Fruit fly (Drosophila melanogaster) whole organism, embryonic: ENCODE data around the gene Sc2.
A peak's percentile ranks its signal among the peaks of the same experiment; 100 is the strongest.

Source experiments
- BEAF-32 ChIP-seq: fragments of 200-800 bp; sonication (Bioruptor generic); optimal IDR thresholded peaks from 3 replicates; lab custom pipeline; 2017; ENCODE audit warnings: missing biosample characterization, missing genetic modification characterization, mild to moderate bottlenecking, moderate library complexity, missing genetic modification reagents
- CG10543 ChIP-seq: fragments of 200-800 bp; sonication (Bioruptor generic); optimal IDR thresholded peaks from 3 replicates; lab custom pipeline; 2017; ENCODE audit warnings: missing biosample characterization, mild to moderate bottlenecking, missing genetic modification characterization, moderate library complexity
- CG11695 ChIP-seq: fragments of 200-800 bp; sonication (Bioruptor generic); IDR thresholded peaks from 3 replicates; pipeline ENCODE4 v1.3.6; 2022; ENCODE audit warnings: missing biosample characterization, missing genetic modification characterization
- CG11696 ChIP-seq: fragments of 200-800 bp; sonication (Bioruptor generic); IDR thresholded peaks from 2 replicates; pipeline ENCODE4 v1.3.6; 2022; ENCODE audit warnings: missing biosample characterization, missing genetic modification characterization
- CG12071 ChIP-seq: fragments of 200-800 bp; sonication (Bioruptor generic); optimal IDR thresholded peaks from 3 replicates; lab custom pipeline; 2018; ENCODE audit warnings: missing biosample characterization, mild to moderate bottlenecking, missing genetic modification characterization
- CG12155 ChIP-seq: fragments of 200-800 bp; sonication (Bioruptor generic); optimal IDR thresholded peaks from 3 replicates; lab custom pipeline; 2016; ENCODE audit warnings: missing biosample characterization, missing genetic modification characterization
- CG13894 ChIP-seq: fragments of 200-800 bp; sonication (Bioruptor generic); optimal IDR thresholded peaks from 3 replicates; lab custom pipeline; 2018; ENCODE audit warnings: missing biosample characterization, mild to moderate bottlenecking, missing genetic modification characterization, moderate library complexity
- CG15696 ChIP-seq: fragments of 200-800 bp; sonication (Bioruptor generic); optimal IDR thresholded peaks from 2 replicates; lab custom pipeline; 2019; ENCODE audit warnings: missing biosample characterization, mild to moderate bottlenecking, missing genetic modification characterization, moderate library complexity
- CG17328 ChIP-seq: fragments of 200-800 bp; sonication (Bioruptor generic); IDR thresholded peaks from 2 replicates; pipeline ENCODE4 v1.3.6; 2022; ENCODE audit warnings: missing biosample characterization, missing genetic modification characterization
- CG18764 ChIP-seq: fragments of 200-800 bp; sonication (Bioruptor generic); optimal IDR thresholded peaks from 3 replicates; lab custom pipeline; 2016; ENCODE audit warnings: missing biosample characterization, missing genetic modification characterization
- CG2116 ChIP-seq: fragments of 200-800 bp; sonication (Bioruptor generic); optimal IDR thresholded peaks from 3 replicates; lab custom pipeline; 2018; ENCODE audit warnings: missing biosample characterization, mild to moderate bottlenecking, missing genetic modification characterization
- CG2129 ChIP-seq: fragments of 200-800 bp; sonication (Bioruptor generic); IDR thresholded peaks from 2 replicates; pipeline ENCODE4 v1.3.6; 2022; ENCODE audit warnings: missing biosample characterization, missing genetic modification characterization; ENCODE audit not compliant: partially characterized antibody
- CG33213 ChIP-seq: fragments of 200-800 bp; sonication (Bioruptor generic); optimal IDR thresholded peaks from 3 replicates; lab custom pipeline; 2016; ENCODE audit warnings: missing biosample characterization, missing genetic modification characterization
- CG42726 ChIP-seq: fragments of 200-800 bp; sonication (Bioruptor generic); IDR thresholded peaks from 2 replicates; pipeline ENCODE4 v1.3.6; 2022; ENCODE audit warnings: missing biosample characterization, missing genetic modification characterization; ENCODE audit not compliant: partially characterized antibody
- CG4404 ChIP-seq: fragments of 200-800 bp; sonication (Bioruptor generic); IDR thresholded peaks from 2 replicates; pipeline ENCODE4 v1.3.6; 2022; ENCODE audit warnings: missing biosample characterization, missing genetic modification characterization
- CG6254 ChIP-seq: fragments of 200-800 bp; sonication (Bioruptor generic); optimal IDR thresholded peaks from 3 replicates; lab custom pipeline; 2017; ENCODE audit warnings: mild to moderate bottlenecking, missing biosample characterization, missing genetic modification reagents, missing genetic modification characterization
- CG6683 ChIP-seq: fragments of 200-800 bp; sonication (Bioruptor generic); optimal IDR thresholded peaks from 2 replicates; lab custom pipeline; 2017; ENCODE audit warnings: missing biosample characterization, mild to moderate bottlenecking, missing genetic modification characterization, missing genetic modification reagents
- CG6791 ChIP-seq: fragments of 200-800 bp; sonication (Bioruptor generic); IDR thresholded peaks from 3 replicates; pipeline ENCODE4 v1.3.6; 2022; ENCODE audit warnings: missing biosample characterization, missing genetic modification characterization; ENCODE audit not compliant: partially characterized antibody
- CG7556 ChIP-seq: fragments of 200-800 bp; sonication (Bioruptor generic); optimal IDR thresholded peaks from 2 replicates; lab custom pipeline; 2017; ENCODE audit warnings: missing biosample characterization, mild to moderate bottlenecking, missing genetic modification characterization
- CG8290 ChIP-seq, 3 experiments: fragments of 200-800 bp; sonication (Bioruptor generic); optimal IDR thresholded peaks; 2 replicates each; lab custom pipeline; 2016 to 2019; ENCODE audit warnings: missing biosample characterization in 3 of 3, missing genetic modification characterization in 3 of 3, mild to moderate bottlenecking in 2 of 3, moderate library complexity in 1 of 3
- CG8765 ChIP-seq: fragments of 200-800 bp; sonication (Bioruptor generic); IDR thresholded peaks from 2 replicates; pipeline ENCODE4 v1.3.6; 2022; ENCODE audit warnings: missing biosample characterization, missing genetic modification characterization
- Dad ChIP-seq: fragments of 200-800 bp; sonication (Bioruptor generic); optimal IDR thresholded peaks from 3 replicates; lab custom pipeline; 2016; ENCODE audit warnings: missing biosample characterization, missing genetic modification characterization
- Dek ChIP-seq: fragments of 200-800 bp; sonication (Bioruptor generic); optimal IDR thresholded peaks from 3 replicates; lab custom pipeline; 2019; ENCODE audit warnings: missing biosample characterization, mild to moderate bottlenecking, missing genetic modification characterization, moderate library complexity
- Dfd ChIP-seq, 2 experiments: fragments of >200 bp; optimal IDR thresholded peaks; 2 replicates each; lab custom pipeline; 2017; ENCODE audit warnings: missing biosample characterization in 2 of 2, missing genetic modification characterization in 2 of 2
- Fer1 ChIP-seq: fragments of 200-800 bp; sonication (Bioruptor generic); optimal IDR thresholded peaks from 2 replicates; lab custom pipeline; 2017; ENCODE audit warnings: missing biosample characterization, mild to moderate bottlenecking, missing genetic modification characterization
- GATAe ChIP-seq: fragments of 200-800 bp; sonication (Bioruptor generic); conservative IDR thresholded peaks from 2 replicates; pipeline ENCODE4 v1.3.6; 2022; ENCODE audit warnings: missing biosample characterization, missing genetic modification characterization
- Hr51 ChIP-seq, 2 experiments: fragments of 200-800 bp; sonication (Bioruptor generic); optimal IDR thresholded peaks; 2 replicates in 1 of 2; 3 replicates in 1 of 2; lab custom pipeline; 2016 to 2018; ENCODE audit warnings: missing biosample characterization in 2 of 2, missing genetic modification characterization in 2 of 2, mild to moderate bottlenecking in 1 of 2, moderate library complexity in 1 of 2
- Jarid2 ChIP-seq: fragments of 200-800 bp; sonication (Bioruptor generic); optimal IDR thresholded peaks from 3 replicates; lab custom pipeline; 2017; ENCODE audit warnings: mild to moderate bottlenecking, missing biosample characterization, missing genetic modification reagents, missing genetic modification characterization
- Nf-YC ChIP-seq: fragments of 200-800 bp; optimal IDR thresholded peaks from 3 replicates; lab custom pipeline; 2019; ENCODE audit warnings: missing biosample characterization, mild to moderate bottlenecking, missing genetic modification characterization, moderate library complexity
- Sox100B ChIP-seq: fragments of 200-800 bp; sonication (Bioruptor generic); optimal IDR thresholded peaks from 3 replicates; lab custom pipeline; 2018; ENCODE audit warnings: missing biosample characterization, mild to moderate bottlenecking, missing genetic modification characterization
- Spps ChIP-seq: fragments of 200-800 bp; sonication (Bioruptor generic); optimal IDR thresholded peaks from 2 replicates; lab custom pipeline; 2018; ENCODE audit warnings: missing biosample characterization, mild to moderate bottlenecking, missing genetic modification characterization
- Sry-β ChIP-seq: fragments of 200-800 bp; sonication (Bioruptor generic); optimal IDR thresholded peaks from 2 replicates; lab custom pipeline; 2018; ENCODE audit warnings: missing biosample characterization, mild to moderate bottlenecking, missing genetic modification characterization, moderate library complexity
- Vsx1 ChIP-seq: fragments of 200-800 bp; sonication (Bioruptor generic); optimal IDR thresholded peaks from 2 replicates; lab custom pipeline; 2017; ENCODE audit warnings: missing biosample characterization, mild to moderate bottlenecking, missing genetic modification characterization, missing genetic modification reagents
- bbx ChIP-seq: fragments of 200-800 bp; sonication (Bioruptor generic); IDR thresholded peaks from 2 replicates; pipeline ENCODE4 v1.3.6; 2022; ENCODE audit warnings: missing biosample characterization, missing genetic modification characterization; ENCODE audit not compliant: partially characterized antibody
- cas ChIP-seq: fragments of 200-800 bp; sonication (Bioruptor generic); IDR thresholded peaks from 2 replicates; pipeline ENCODE4 v1.3.6; 2022; ENCODE audit warnings: missing biosample characterization, missing genetic modification characterization
- chif ChIP-seq, 2 experiments: fragments of 200-800 bp; sonication (Bioruptor generic); optimal IDR thresholded peaks; 3 replicates each; lab custom pipeline; 2016; ENCODE audit warnings: missing biosample characterization in 2 of 2, missing genetic modification characterization in 2 of 2
- dmrt99B ChIP-seq: fragments of 200-800 bp; sonication (Bioruptor generic); optimal IDR thresholded peaks from 2 replicates; lab custom pipeline; 2018; ENCODE audit warnings: missing biosample characterization, mild to moderate bottlenecking, missing genetic modification characterization, moderate library complexity
- gsb ChIP-seq: fragments of 200-800 bp; sonication (Bioruptor generic); IDR thresholded peaks from 2 replicates; pipeline ENCODE4 v1.3.6; 2022; ENCODE audit warnings: missing biosample characterization, missing genetic modification characterization
- hth ChIP-seq: fragments of >200 bp; optimal IDR thresholded peaks from 2 replicates; lab custom pipeline; 2017; ENCODE audit warnings: inconsistent platforms
- kah ChIP-seq: fragments of 200-800 bp; sonication (Bioruptor generic); optimal IDR thresholded peaks from 2 replicates; lab custom pipeline; 2018; ENCODE audit warnings: missing biosample characterization, mild to moderate bottlenecking, missing genetic modification characterization
- kay ChIP-seq: fragments of 200-800 bp; sonication (Bioruptor generic); optimal IDR thresholded peaks from 2 replicates; lab custom pipeline; 2016; ENCODE audit warnings: missing biosample characterization, missing genetic modification characterization
- mld ChIP-seq: fragments of 200-800 bp; sonication (Bioruptor generic); IDR thresholded peaks from 3 replicates; pipeline ENCODE4 v1.3.6; 2022; ENCODE audit warnings: missing biosample characterization, missing genetic modification characterization; ENCODE audit not compliant: partially characterized antibody
- nerfin-1 ChIP-seq: fragments of 200-800 bp; sonication (Bioruptor generic); optimal IDR thresholded peaks from 3 replicates; lab custom pipeline; 2019; ENCODE audit warnings: missing biosample characterization, mild to moderate bottlenecking, missing genetic modification characterization, moderate library complexity
- ranshi ChIP-seq: fragments of 200-800 bp; sonication (Bioruptor generic); IDR thresholded peaks from 2 replicates; pipeline ENCODE4 v1.3.6; 2022; ENCODE audit warnings: missing biosample characterization, missing genetic modification characterization
- sens ChIP-seq: fragments of 200-800 bp; sonication (Bioruptor generic); peaks from one replicate; lab custom pipeline; 2016; ENCODE audit warnings: missing biosample characterization, missing genetic modification characterization
- sisA ChIP-seq: fragments of 200-800 bp; sonication (Bioruptor generic); IDR thresholded peaks from 2 replicates; pipeline ENCODE4 v1.3.6; 2022; ENCODE audit warnings: missing biosample characterization, missing genetic modification characterization
- tin ChIP-seq: fragments of 200-800 bp; sonication (Bioruptor generic); optimal IDR thresholded peaks from 3 replicates; lab custom pipeline; 2016; ENCODE audit warnings: missing biosample characterization, missing genetic modification characterization
- ttk ChIP-seq: fragments of 200-800 bp; sonication (Bioruptor generic); IDR thresholded peaks from 2 replicates; pipeline ENCODE4 v2.1.2; 2022; ENCODE audit warnings: missing biosample characterization, missing genetic modification characterization
- unpg ChIP-seq: fragments of 200-800 bp; sonication (Bioruptor generic); optimal IDR thresholded peaks from 3 replicates; lab custom pipeline; 2018; ENCODE audit warnings: missing biosample characterization, mild to moderate bottlenecking, missing genetic modification characterization, moderate library complexity
- zf30C ChIP-seq: fragments of 200-800 bp; sonication (Bioruptor generic); optimal IDR thresholded peaks from 3 replicates; lab custom pipeline; 2018; ENCODE audit warnings: missing biosample characterization, mild to moderate bottlenecking, missing genetic modification characterization

Sc2 gene

DNA sequence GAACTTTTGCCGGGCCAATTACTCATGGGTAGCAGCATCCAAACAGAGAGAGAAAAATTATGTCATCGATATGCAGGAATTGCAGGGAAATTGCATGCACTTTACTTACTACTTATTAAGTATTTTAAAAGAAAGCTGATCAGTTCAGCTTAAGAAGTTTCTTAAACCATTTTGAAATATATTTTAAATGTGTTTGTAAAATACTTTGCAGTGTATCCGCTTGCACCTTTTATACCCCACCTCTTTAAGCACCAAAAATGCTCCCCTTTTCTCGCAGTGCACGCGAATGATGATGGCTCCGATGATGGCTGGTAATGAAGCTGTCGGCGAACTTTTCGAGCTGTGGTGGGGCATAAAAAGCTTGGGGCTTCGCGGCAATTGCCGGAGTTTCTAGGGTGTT lies 49.2 kb downstream of the Sc2 start, which contains the start of gene CG14984 (continued):
- TF ChIP-seq CG12155 (GFP tag; lab: Kevin White, UChicago) (peak; percentile 25), CG6254 (GFP tag; lab: Kevin White, UChicago) (no peak), CG6791 (GFP tag; lab: Robert Waterston, UW) (no peak), zf30C (no peak), Sry-β (no peak), Dad (peak; percentile 45), Vsx1 (GFP tag; lab: Kevin White, UChicago) (no peak), ranshi (GFP tag; lab: Robert Waterston, UW) (peak; percentile 55; the same call in 1 of the 2 replicates), mld (no peak), CG42726 (GFP tag; lab: Robert Waterston, UW) (no peak), GATAe (GFP tag; lab: Robert Waterston, UW) (no peak), CG11695 (GFP tag; lab: Robert Waterston, UW) (no peak), Sox100B (GFP tag; lab: Kevin White, UChicago) (no peak), nerfin-1 (tag; lab: Kevin White, UChicago) (no peak), Fer1 (GFP tag; lab: Kevin White, UChicago) (peak; percentile 63), chif (GFP tag; optimal IDR thresholded peaks at IDR 0.05; lab: Kevin White, UChicago) (peak in 1 of 2 experiments; percentile 42), CG18764 (peak; percentile 14), BEAF-32 (no peak), Dek (tag; lab: Kevin White, UChicago) (no peak), Dfd (GFP tag; optimal IDR thresholded peaks at IDR 0.05; lab: Kevin White, UChicago) (no peak), kay (no peak), CG6683 (GFP tag; lab: Kevin White, UChicago) (no peak), ttk (GFP tag; lab: Robert Waterston, UW) (no peak), CG15696 (tag; lab: Kevin White, UChicago) (no peak), dmrt99B (peak; percentile 28), CG33213 (GFP tag; lab: Kevin White, UChicago) (peak; percentile 27), sens (GFP tag; lab: Kevin White, UChicago) (no peak), CG17328 (no peak), sisA (GFP tag; lab: Robert Waterston, UW) (no peak), gsb (GFP tag; lab: Robert Waterston, UW) (peak; percentile 43; the same call in 1 of the 2 replicates), Spps (tag; lab: Kevin White, UChicago) (no peak), CG7556 (GFP tag; lab: Kevin White, UChicago) (peak; percentile 35), CG12071 (GFP tag; lab: Kevin White, UChicago) (no peak), CG4404 (GFP tag; lab: Robert Waterston, UW) (peak; percentile 43; the same call in 1 of the 2 replicates), bbx (GFP tag; lab: Robert Waterston, UW) (no peak), Jarid2 (no peak), CG8290 (GFP tag; optimal IDR thresholded peaks at IDR 0.05; lab: Kevin White, UChicago) (no peak), CG8290 (tag; optimal IDR thresholded peaks at IDR 0.05; lab: Kevin White, UChicago) (peak in 1 of 2 experiments; percentile 22), CG2116 (GFP tag; lab: Kevin White, UChicago) (no peak), unpg (GFP tag; lab: Kevin White, UChicago) (no peak), CG2129 (GFP tag; lab: Robert Waterston, UW) (no peak), CG10543 (GFP tag; lab: Kevin White, UChicago) (no peak), hth (lab: Kevin White, UChicago) (no peak), kah (no peak), CG8765 (GFP tag; lab: Robert Waterston, UW) (0 out of 2 replicates have a peak, but pooled peaks have one; percentile 16), tin (peak; percentile 33), Nf-YC (tag; lab: Kevin White, UChicago) (no peak), Hr51 (GFP tag; optimal IDR thresholded peaks at IDR 0.05; lab: Kevin White, UChicago) (peak in 1 of 2 experiments; percentile 11), cas (GFP tag; lab: Robert Waterston, UW) (0 out of 2 replicates have a peak, but pooled peaks have one; percentile 27), CG11696 (GFP tag; lab: Robert Waterston, UW) (no peak), CG13894 (peak; percentile 3)
